Worm (Caenorhabditis elegans) whole organism, L4/young adult: ENCODE data around the gene R09A8.5.

ENCODE experiments used
- W03F9.2 ChIP-seq: fragments of 150-350 bp; optimal IDR thresholded peaks from 2 replicates; lab custom pipeline; 2014; ENCODE audit warnings: missing biosample characterization, missing genetic modification characterization
- dao-5 ChIP-seq: sonication (generic microtip); optimal IDR thresholded peaks from 2 replicates; lab custom pipeline; 2016; ENCODE audit warnings: missing genotype, missing genetic modification characterization, moderate library complexity, missing compliant biosample characterization
- him-1 ChIP-seq: sonication (generic microtip); optimal IDR thresholded peaks from 2 replicates; lab custom pipeline; 2016; ENCODE audit warnings: missing genotype, missing genetic modification reagents, missing genetic modification characterization, missing compliant biosample characterization

The R09A8.5 gene

DNA sequence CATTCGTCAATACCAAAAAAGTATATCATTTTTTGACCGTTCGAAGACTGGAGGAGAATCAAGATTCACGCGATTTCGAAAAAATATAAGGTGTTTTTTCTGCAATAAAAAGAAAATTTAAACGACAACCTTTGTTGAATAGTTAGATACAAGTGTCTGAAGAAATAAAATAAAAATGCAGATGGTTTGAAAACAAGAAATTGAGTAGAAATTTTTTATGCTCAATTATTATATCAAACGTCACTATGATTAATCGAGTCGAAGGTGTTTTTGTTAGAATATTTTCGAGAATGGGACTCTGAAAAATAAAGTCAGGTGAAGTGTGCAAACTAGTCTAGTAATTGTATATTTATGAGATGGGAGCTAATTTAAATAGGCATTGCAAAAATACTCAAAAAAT is at the start of gene R09A8.5:
TSS of gene R09A8.5 (minus strand) at position 101 of the 400 bp plus-strand sequence.
- TF ChIP-seq him-1, result no peak

- no peak for TF ChIP-seq W03F9.2
- no peak for TF ChIP-seq dao-5
- TF ChIP-seq him-1, result no peak
Measured at ce11 chrX:12689869-12690268, 49.5 kb upstream of the R09A8.5 start.

DNA sequence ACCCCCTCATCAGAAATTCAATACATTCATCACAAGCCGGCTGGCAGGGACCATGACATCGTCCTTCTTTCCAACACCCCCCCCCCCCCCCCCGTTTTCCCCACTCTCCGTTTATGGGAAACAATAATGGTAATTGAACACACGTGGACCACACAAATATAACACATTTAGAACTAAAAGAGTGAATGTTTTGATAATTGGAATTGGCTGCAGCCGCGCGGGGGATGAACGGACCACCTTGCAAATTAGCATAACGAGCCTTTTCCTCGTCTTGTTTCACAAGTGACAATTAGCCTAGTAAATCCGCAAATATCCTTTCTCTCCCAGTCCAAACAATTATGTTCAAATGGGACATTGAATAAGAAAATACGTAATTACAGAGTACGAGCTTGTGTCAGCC is 48.3 kb upstream of the R09A8.5 start:
- TF ChIP-seq W03F9.2 (no peak), dao-5 (no peak), him-1 (no peak)

ce11 chrX:12687482-12687881 is 47.1 kb upstream of the R09A8.5 start:
- TF ChIP-seq him-1 (no peak), dao-5 (no peak), W03F9.2 (no peak)

DNA sequence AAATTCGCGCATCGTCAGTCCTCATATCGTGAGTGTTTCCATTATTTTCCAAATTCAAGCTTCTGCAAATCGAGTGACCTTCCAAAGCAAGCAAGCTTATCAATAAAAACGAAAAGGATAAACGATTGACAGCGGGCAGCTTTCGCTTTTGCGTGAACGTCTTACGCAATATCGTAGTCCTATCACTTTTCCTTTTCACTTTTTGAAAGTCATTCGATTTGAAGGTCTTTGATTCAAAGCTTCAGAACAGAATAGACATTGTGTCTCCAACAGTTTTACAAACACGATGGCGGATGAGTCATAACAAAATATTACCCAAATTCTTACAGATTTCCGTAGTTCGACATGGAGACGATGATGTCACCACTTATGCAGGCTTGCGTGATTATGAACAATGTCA is 39.2 kb upstream of the R09A8.5 start:
- no peak for TF ChIP-seq W03F9.2
- no peak for TF ChIP-seq dao-5
- no peak for TF ChIP-seq him-1

ce11 chrX:12678532-12678931 is 38.2 kb upstream of the R09A8.5 start, which contains the start of gene adt-1:
Gene adt-1, plus strand, starts transcription at chrX:12678832.
- TF ChIP-seq him-1 (no peak), W03F9.2 (no peak), dao-5 (no peak)

DNA sequence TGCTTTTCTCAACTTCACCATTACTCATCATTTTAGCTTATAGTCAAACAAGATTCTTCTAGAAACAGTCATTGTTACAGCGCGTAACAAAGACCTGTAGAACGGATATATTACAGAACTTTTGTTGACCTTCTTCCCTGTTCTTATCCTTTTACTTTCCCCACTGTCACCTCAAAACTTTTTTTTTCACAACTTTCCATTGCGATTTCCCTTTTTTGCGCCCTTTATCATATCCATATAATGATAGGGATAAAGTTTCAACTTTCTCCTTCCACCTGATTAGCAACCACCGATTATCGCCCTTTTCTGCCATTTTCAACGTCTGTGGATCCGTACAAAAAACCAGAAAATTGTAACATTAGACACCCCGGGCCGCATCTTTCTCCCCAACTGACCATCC is 36.8 kb upstream of the R09A8.5 start:
- TF ChIP-seq him-1 (no peak), dao-5 (no peak), W03F9.2 (no peak)

ce11 chrX:12671638-12672290 is 31.4 kb upstream of the R09A8.5 start:
- no peak for TF ChIP-seq dao-5
- TF ChIP-seq him-1, result no peak
- no peak for TF ChIP-seq W03F9.2

- TF ChIP-seq him-1 (peak; percentile 20), W03F9.2 (peak; percentile 31), dao-5 (no peak)
Measured at ce11 chrX:12670385-12670784, 30.0 kb upstream of the R09A8.5 start.

ce11 chrX:12668941-12669501 is 28.7 kb upstream of the R09A8.5 start:
- TF ChIP-seq W03F9.2, result no peak
- no peak for TF ChIP-seq dao-5
- TF ChIP-seq him-1, result no peak

DNA sequence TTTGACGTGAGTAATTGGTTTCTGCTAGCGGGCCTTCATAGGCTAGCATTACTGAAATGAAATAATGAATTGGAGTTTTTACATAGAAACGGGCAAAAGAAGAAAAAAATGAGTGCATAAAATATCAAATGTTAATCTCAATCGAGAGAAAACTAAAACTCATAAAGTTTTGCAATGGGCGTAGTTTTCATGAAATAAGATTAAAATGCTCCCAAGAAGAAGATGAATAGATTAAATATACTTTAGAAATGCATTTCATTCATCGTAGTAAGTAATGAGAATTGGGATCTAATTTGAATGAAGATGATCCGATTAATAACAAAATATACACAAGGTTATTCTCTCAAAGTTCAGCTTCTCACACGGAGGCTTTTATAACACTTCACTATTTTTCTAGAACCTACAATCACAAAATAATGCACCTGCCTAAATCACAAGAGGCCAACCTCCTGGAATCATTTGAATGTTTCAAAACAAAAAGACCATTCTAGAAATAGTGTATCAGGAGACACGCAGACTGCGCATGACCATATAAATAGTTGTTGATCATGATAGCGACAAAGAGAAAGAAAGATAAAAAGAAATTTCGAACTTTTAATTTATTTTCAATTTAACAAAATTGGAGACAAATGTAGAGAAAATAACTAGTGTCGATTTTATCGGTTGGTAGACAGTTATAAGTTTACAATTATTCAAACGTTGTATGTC is 27.6 kb upstream of the R09A8.5 start, which contains the start of gene nhr-17:
TSS of gene nhr-17 (minus strand) at position 51 of the 708 bp plus-strand sequence.
- TF ChIP-seq dao-5 (no peak), W03F9.2 (no peak), him-1 (no peak)

ce11 chrX:12665799-12666198 is 25.4 kb upstream of the R09A8.5 start:
- no peak for TF ChIP-seq dao-5
- TF ChIP-seq him-1, result no peak
- no peak for TF ChIP-seq W03F9.2

ce11 chrX:12664987-12665451 is 24.7 kb upstream of the R09A8.5 start:
- TF ChIP-seq W03F9.2 (no peak), dao-5 (peak; percentile 88), him-1 (peak; percentile 86)

ce11 chrX:12664443-12664842 is 24.1 kb upstream of the R09A8.5 start:
- TF ChIP-seq dao-5 (no peak), W03F9.2 (no peak), him-1 (no peak)

- TF ChIP-seq him-1, result no peak
- TF ChIP-seq W03F9.2, result no peak
- no peak for TF ChIP-seq dao-5
Measured at ce11 chrX:12663537-12663936, 23.2 kb upstream of the R09A8.5 start, which contains the start of gene nlp-76. Gene nlp-76, minus strand, starts transcription at chrX:12663903.

ce11 chrX:12663114-12663513 is 22.8 kb upstream of the R09A8.5 start:
- TF ChIP-seq him-1 (no peak), dao-5 (no peak), W03F9.2 (peak; percentile 34)
